Fruit fly (Drosophila melanogaster): ENCODE results near the gene ich.

dm6 chr3R:8956333-8956732 lies 6.5 kb downstream of the ich start:
- TF ChIP-seq CG17806 (tag; optimal IDR thresholded peaks at IDR 0.05) (no peak), CG15710 (tag; optimal IDR thresholded peaks at IDR 0.05) (no peak), CG34367 (tag; optimal IDR thresholded peaks at IDR 0.05) (no peak), rn (GFP tag; IDR thresholded peaks at IDR 0.05) (no peak), CG12605 (GFP tag; IDR thresholded peaks at IDR 0.05) (no peak), Pif1A (GFP tag; optimal IDR thresholded peaks at IDR 0.05) (no peak), CG13204 (GFP tag; optimal IDR thresholded peaks at IDR 0.05) (no peak), CG8301 (tag; optimal IDR thresholded peaks at IDR 0.05) (no peak), CG32121 (GFP tag; IDR thresholded peaks at IDR 0.05) (no peak), Snoo (tag; optimal IDR thresholded peaks at IDR 0.05) (no peak), fd96Ca (GFP tag; IDR thresholded peaks at IDR 0.05) (no peak), gl (tag; optimal IDR thresholded peaks at IDR 0.05) (no peak)

All from whole organism, pupa.